Worm (Caenorhabditis elegans) whole organism, L2 larva: ENCODE measurements around the gene sri-24.
"Not testable (repeated sequence)": the region's sequence is repeated elsewhere in the genome, so short reads cannot be mapped to it uniquely, and the experiment has no call there.

Experiments used
- C34F6.9 ChIP-seq: fragments of 150-350 bp; optimal IDR thresholded peaks from 2 replicates; lab custom pipeline; 2014; ENCODE audit warnings: missing biosample characterization, missing genetic modification characterization
- F13H6.1 ChIP-seq: sonication (generic microtip); optimal IDR thresholded peaks from 2 replicates; lab custom pipeline; 2016; ENCODE audit warnings: missing genetic modification characterization, missing compliant biosample characterization
- Y55F3AM.14 ChIP-seq: fragments of 200-800 bp; sonication (Bioruptor generic); optimal IDR thresholded peaks from 2 replicates; lab custom pipeline; 2018; ENCODE audit warnings: mild to moderate bottlenecking, missing genetic modification characterization, missing compliant biosample characterization
- ZK546.5 ChIP-seq: sonication (generic microtip); optimal IDR thresholded peaks from 2 replicates; lab custom pipeline; 2017; ENCODE audit warnings: missing biosample characterization, missing genetic modification characterization
- alr-1 ChIP-seq: fragments of 150-350 bp; optimal IDR thresholded peaks from 2 replicates; lab custom pipeline; 2014; ENCODE audit warnings: missing biosample characterization, missing genetic modification characterization
- aly-2 ChIP-seq: fragments of 150-350 bp; optimal IDR thresholded peaks from 2 replicates; lab custom pipeline; 2014; ENCODE audit warnings: missing biosample characterization, missing genetic modification characterization
- ama-1 ChIP-seq: fragments of 150-350 bp; optimal IDR thresholded peaks from 2 replicates; lab custom pipeline; 2018; ENCODE audit warnings: inconsistent platforms
- dmd-4 ChIP-seq: sonication (generic microtip); optimal IDR thresholded peaks from 2 replicates; lab custom pipeline; 2017; ENCODE audit warnings: missing biosample characterization, missing genetic modification characterization
- egl-27 ChIP-seq: sonication (generic microtip); optimal IDR thresholded peaks from 3 replicates; lab custom pipeline; 2017; ENCODE audit warnings: missing biosample characterization, missing genetic modification reagents, missing genetic modification characterization
- elt-1 ChIP-seq: fragments of 150-350 bp; optimal IDR thresholded peaks from 2 replicates; lab custom pipeline; 2014; ENCODE audit warnings: missing biosample characterization, missing genetic modification characterization
- fos-1 ChIP-seq: fragments of 150-350 bp; optimal IDR thresholded peaks from 2 replicates; lab custom pipeline; 2014; ENCODE audit warnings: missing biosample characterization, missing genetic modification characterization
- gmeb-1 ChIP-seq: fragments of 150-350 bp; optimal IDR thresholded peaks from 2 replicates; lab custom pipeline; 2014; ENCODE audit warnings: missing biosample characterization, missing genetic modification characterization
- lin-11 ChIP-seq: fragments of 150-350 bp; sonication (generic microtip); optimal IDR thresholded peaks from 2 replicates; lab custom pipeline; 2014; ENCODE audit warnings: missing biosample characterization, missing genetic modification characterization, inconsistent platforms, mixed read lengths
- lin-13 ChIP-seq: fragments of 150-350 bp; optimal IDR thresholded peaks from 2 replicates; lab custom pipeline; 2014; ENCODE audit warnings: missing biosample characterization, missing genetic modification reagents, missing genetic modification characterization
- lin-39 ChIP-seq: fragments of 150-350 bp; optimal IDR thresholded peaks from 2 replicates; lab custom pipeline; 2014; ENCODE audit warnings: missing biosample characterization, missing genetic modification reagents, missing genetic modification characterization
- lsy-2 ChIP-seq, 2 experiments: fragments of 150-350 bp in 1 of 2; sonication (generic microtip) in 1 of 2; optimal IDR thresholded peaks; 2 replicates each; lab custom pipeline; 2014 to 2017; ENCODE audit warnings: missing biosample characterization in 2 of 2, missing genetic modification characterization in 2 of 2
- mab-5 ChIP-seq: fragments of 150-350 bp; optimal IDR thresholded peaks from 2 replicates; lab custom pipeline; 2014; ENCODE audit warnings: missing biosample characterization, missing genetic modification characterization
- mbf-1 ChIP-seq: sonication (generic microtip); optimal IDR thresholded peaks from 2 replicates; lab custom pipeline; 2017; ENCODE audit warnings: missing biosample characterization, missing genetic modification characterization
- mdl-1 ChIP-seq, 2 experiments: fragments of 150-350 bp in 1 of 2; sonication (generic microtip) in 1 of 2; optimal IDR thresholded peaks; 2 replicates each; lab custom pipeline; 2017; ENCODE audit warnings: missing biosample characterization in 2 of 2, missing genetic modification characterization in 2 of 2
- nhr-10 ChIP-seq: sonication (generic microtip); optimal IDR thresholded peaks from 2 replicates; lab custom pipeline; 2017; ENCODE audit warnings: missing biosample characterization, missing genetic modification characterization
- nhr-11 ChIP-seq: fragments of 150-350 bp; optimal IDR thresholded peaks from 2 replicates; lab custom pipeline; 2014; ENCODE audit warnings: missing biosample characterization, missing genetic modification characterization
- nhr-12 ChIP-seq: fragments of 150-350 bp; optimal IDR thresholded peaks from 2 replicates; lab custom pipeline; 2014; ENCODE audit warnings: missing biosample characterization, missing genetic modification characterization
- nhr-21 ChIP-seq: fragments of 150-350 bp; optimal IDR thresholded peaks from 2 replicates; lab custom pipeline; 2014; ENCODE audit warnings: missing biosample characterization, missing genetic modification characterization
- nhr-237 ChIP-seq: fragments of 150-350 bp; optimal IDR thresholded peaks from 2 replicates; lab custom pipeline; 2014; ENCODE audit warnings: missing biosample characterization, missing genetic modification characterization
- nhr-6 ChIP-seq: fragments of 150-350 bp; optimal IDR thresholded peaks from 2 replicates; lab custom pipeline; 2014; ENCODE audit warnings: missing biosample characterization, missing genetic modification characterization
- peb-1 ChIP-seq: fragments of 150-350 bp; optimal IDR thresholded peaks from 2 replicates; lab custom pipeline; 2014; ENCODE audit warnings: missing biosample characterization, missing genetic modification characterization
- skn-1 ChIP-seq: sonication (generic microtip); optimal IDR thresholded peaks from 2 replicates; lab custom pipeline; 2017; ENCODE audit warnings: missing biosample characterization, missing genetic modification characterization
- sma-3 ChIP-seq: sonication (generic microtip); optimal IDR thresholded peaks from 2 replicates; lab custom pipeline; 2016; ENCODE audit warnings: missing genetic modification reagents, missing genetic modification characterization, missing compliant biosample characterization
- snpc-4 ChIP-seq: fragments of 150-350 bp; optimal IDR thresholded peaks from 2 replicates; lab custom pipeline; 2014; ENCODE audit warnings: missing biosample characterization, missing genetic modification characterization
- zag-1 ChIP-seq: fragments of 150-350 bp; optimal IDR thresholded peaks from 2 replicates; lab custom pipeline; 2014; ENCODE audit warnings: missing biosample characterization, missing genetic modification characterization
- ztf-1 ChIP-seq: fragments of 200-800 bp; sonication (Bioruptor generic); conservative IDR thresholded peaks from 2 replicates; pipeline ENCODE4 v1.3.6; 2022; ENCODE audit warnings: missing genetic modification characterization, missing compliant biosample characterization
- ztf-11 ChIP-seq: sonication (generic microtip); optimal IDR thresholded peaks from 2 replicates; lab custom pipeline; 2017; ENCODE audit warnings: missing biosample characterization, missing genetic modification characterization
- ztf-4 ChIP-seq: fragments of 150-350 bp; optimal IDR thresholded peaks from 2 replicates; lab custom pipeline; 2014; ENCODE audit warnings: missing biosample characterization, missing genetic modification characterization

sri-24 gene

DNA sequence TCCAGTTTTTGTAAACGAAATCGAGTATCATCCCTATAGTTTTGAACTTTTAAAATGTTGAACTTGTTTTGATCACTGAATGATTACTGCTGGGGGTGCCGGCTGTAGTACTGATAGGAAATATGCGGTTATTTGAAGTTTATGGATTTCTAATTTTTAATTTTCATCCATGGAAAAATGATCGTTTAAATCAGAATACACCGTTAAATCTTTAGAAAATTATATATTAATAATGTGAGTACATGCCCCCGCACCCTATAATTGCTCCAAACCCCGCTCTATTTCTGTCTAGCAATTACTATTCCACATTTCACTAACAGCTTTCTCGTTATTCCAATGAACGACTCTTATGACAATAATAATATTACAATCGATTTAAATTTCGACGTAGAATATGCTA, 12.2 kb upstream of the sri-24 start, which contains the start of gene Y75B12B.10:
Y75B12B.10 (plus strand) TSS at position 301 of the 400 bp plus-strand sequence.
- TF ChIP-seq nhr-21 (tag; lab: Kevin White, UChicago) (no peak), ztf-11 (tag; lab: Kevin White, UChicago) (no peak)

DNA sequence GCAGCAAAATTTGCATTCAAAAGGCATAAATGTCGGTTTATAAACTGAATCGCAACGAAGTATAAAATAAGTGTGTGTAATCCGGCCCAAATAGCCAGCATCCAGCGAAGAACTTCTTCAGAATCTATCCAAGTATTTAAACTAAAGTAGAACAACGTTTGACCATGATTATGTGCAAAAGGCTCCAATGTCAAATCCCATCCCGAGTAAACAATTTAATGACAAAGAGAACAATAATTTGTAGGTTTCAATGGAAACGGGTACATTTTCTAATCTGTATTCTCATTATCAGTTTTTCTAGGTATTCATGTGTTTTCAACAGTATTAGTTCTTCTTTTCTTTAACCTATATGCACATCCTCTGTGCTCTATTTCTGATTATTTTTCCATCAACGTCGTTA, 4.3 kb upstream of the sri-24 start, which contains the start of gene C41G6.12:
C41G6.12 (minus strand) TSS at position 101 of the 400 bp plus-strand sequence.
- TF ChIP-seq mab-5; nhr-6 (tag; lab: Kevin White, UChicago); ama-1 (lab: Kevin White, UChicago): not testable (repeated sequence)

DNA sequence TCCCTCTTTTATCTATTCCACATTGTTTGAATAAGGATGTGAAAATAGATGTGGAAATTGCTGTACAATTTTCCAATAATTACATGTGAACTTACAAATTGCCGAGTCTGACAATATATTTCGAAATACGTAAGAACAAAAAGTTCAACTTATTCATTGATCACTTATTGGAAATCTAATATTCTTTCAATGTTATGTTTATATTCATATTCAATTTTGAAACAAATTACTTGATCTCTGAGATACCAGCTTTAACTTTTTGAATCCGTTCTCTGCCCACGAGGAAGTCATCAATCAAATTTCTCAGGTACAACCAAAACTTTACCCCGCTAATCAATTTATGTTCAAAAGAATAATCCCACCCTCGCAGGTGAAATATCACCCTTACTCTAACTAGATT, 3.2 kb downstream of the sri-24 start, which contains the start of gene sri-26:
sri-26 (plus strand) TSS at position 301 of the 400 bp plus-strand sequence.
- not testable (repeated sequence) for TF ChIP-seq zag-1, snpc-4, C34F6.9 (tag; lab: Kevin White, UChicago)

DNA sequence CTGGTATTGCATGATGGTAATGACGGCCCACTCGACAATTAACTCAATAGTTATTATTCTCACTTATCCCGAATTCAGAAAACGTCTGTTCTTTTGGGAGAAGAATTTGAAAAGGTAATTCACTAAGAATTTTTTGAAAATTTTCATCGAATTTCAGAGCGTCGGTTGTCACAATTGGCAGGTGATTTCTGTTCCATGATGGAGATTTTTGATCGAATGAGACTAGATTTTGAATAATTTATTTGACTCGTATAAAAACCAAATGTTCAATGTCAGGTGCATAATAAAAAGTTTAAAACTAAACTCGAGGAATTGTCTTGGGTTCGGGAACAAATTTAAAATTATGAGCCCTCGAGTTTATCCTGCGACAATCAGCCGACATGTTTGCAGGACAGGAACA, 4.7 kb downstream of the sri-24 start, which contains the start of gene sri-25:
sri-25 (plus strand) TSS at position 301 of the 400 bp plus-strand sequence.
- no peak for TF ChIP-seq nhr-10 (tag; lab: Kevin White, UChicago)
- TF ChIP-seq lin-11 (tag; lab: Kevin White, UChicago) = no peak
- TF ChIP-seq Y55F3AM.14 (GFP tag; lab: Kevin White, UChicago) = no peak
- TF ChIP-seq ama-1 (lab: Kevin White, UChicago) = no peak
- no peak for TF ChIP-seq nhr-21 (tag; lab: Kevin White, UChicago)
- TF ChIP-seq alr-1 (tag; lab: Kevin White, UChicago) = no peak
- no peak for TF ChIP-seq mab-5
- TF ChIP-seq egl-27 (tag; lab: Kevin White, UChicago) = no peak
- TF ChIP-seq mdl-1 (tag; optimal IDR thresholded peaks at IDR 0.05; lab: Kevin White, UChicago) = no peak
- no peak for TF ChIP-seq peb-1 (tag; lab: Kevin White, UChicago)
- TF ChIP-seq gmeb-1 = no peak
- no peak for TF ChIP-seq elt-1 (tag; lab: Kevin White, UChicago)
- TF ChIP-seq lin-13 (GFP tag; lab: Kevin White, UChicago) = no peak
- no peak for TF ChIP-seq zag-1 (tag; lab: Kevin White, UChicago)
- no peak for TF ChIP-seq ZK546.5 (tag; lab: Kevin White, UChicago)
- TF ChIP-seq ztf-4 (tag; lab: Kevin White, UChicago) = no peak

DNA sequence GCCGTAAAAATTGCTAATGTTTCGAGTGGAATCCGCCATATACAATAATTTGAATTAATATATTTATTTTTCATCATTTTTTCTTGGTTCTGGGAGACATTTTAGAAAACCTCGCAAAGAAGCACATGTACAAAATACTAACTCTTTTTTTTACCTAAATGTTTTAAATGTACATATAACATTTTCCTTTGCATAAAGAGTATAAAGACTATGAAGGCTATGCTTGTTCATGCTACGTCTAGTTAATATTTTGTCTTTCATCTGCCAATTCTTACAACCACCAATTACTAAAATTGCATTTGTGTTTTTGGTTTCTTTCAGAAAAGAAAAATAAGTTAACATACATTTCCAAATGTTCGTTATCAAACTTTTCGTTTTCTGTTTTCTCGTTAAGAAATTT, 9.4 kb downstream of the sri-24 start, which contains the start of gene irld-25:
irld-25 (plus strand) TSS at position 301 of the 400 bp plus-strand sequence.
- TF ChIP-seq lin-39 (no peak), snpc-4 (tag; lab: Kevin White, UChicago) (no peak), F13H6.1 (no peak), dmd-4 (no peak), elt-1 (tag; lab: Kevin White, UChicago) (no peak), nhr-12 (tag; lab: Kevin White, UChicago) (no peak), lsy-2 (tag; optimal IDR thresholded peaks at IDR 0.05; lab: Kevin White, UChicago) (no peak), mab-5 (no peak), ztf-1 (GFP tag; lab: Robert Waterston, UW) (no peak), nhr-11 (tag; lab: Kevin White, UChicago) (no peak), ztf-11 (tag; lab: Kevin White, UChicago) (no peak), aly-2 (tag; lab: Kevin White, UChicago) (no peak), skn-1 (tag; lab: Kevin White, UChicago) (no peak), mbf-1 (no peak), nhr-21 (tag; lab: Kevin White, UChicago) (no peak), sma-3 (GFP tag; lab: Kevin White, UChicago) (no peak), Y55F3AM.14 (GFP tag; lab: Kevin White, UChicago) (no peak), fos-1 (tag; lab: Kevin White, UChicago) (no peak)

DNA sequence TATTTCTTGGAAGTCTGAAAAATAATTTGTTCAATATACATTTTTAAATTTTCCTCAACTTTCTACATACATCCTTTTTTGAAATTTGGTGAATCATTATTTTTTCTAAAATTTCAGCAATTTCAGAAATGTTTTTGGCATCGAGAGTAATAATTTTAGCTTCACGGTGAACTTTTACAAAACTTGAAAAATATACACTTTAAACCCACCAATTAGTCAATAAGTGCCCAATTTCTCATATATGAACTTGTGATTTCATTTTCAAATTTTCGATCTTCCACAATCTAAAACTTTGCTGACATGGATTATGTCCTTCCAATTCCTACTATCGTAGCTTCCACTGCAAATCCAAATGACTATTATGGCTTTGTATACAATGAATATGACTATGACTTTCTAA, 11.7 kb downstream of the sri-24 start, which contains the start of gene srw-24:
srw-24 (plus strand) TSS at position 301 of the 400 bp plus-strand sequence.
- TF ChIP-seq nhr-237 (tag; lab: Kevin White, UChicago) (no peak), ztf-1 (GFP tag; lab: Robert Waterston, UW) (no peak)
